Worm (Caenorhabditis elegans): ENCODE measurements around the gene mnk-1.
"Not testable (repeated sequence)": the region's sequence is repeated elsewhere in the genome, so short reads cannot be mapped to it uniquely, and the experiment has no call there.

The mnk-1 gene

DNA sequence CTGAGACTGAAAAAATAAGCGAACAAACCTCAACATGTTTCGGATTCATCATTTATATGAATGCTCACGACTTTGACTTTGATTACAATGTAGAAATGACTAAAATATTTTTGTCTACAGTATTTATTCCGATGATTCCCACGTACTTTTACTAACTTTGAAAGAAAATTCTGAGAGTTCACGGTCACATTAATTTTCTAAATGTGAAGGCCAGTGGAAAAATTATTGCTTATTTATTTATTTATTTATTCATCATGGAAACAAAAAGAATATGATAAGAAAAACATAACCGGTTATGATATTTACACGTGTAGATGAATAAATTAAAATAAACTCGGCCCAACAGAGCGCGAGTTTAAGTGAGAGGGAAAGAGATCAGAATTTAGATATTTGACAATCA, 61.8 kb downstream of the mnk-1 start, which contains the start of gene ZK666.8:
ZK666.8 (minus strand) TSS at position 101 of the 400 bp plus-strand sequence.
- not testable (repeated sequence) for TF ChIP-seq unc-86 (tag; optimal IDR thresholded peaks at IDR 0.05); grh-1 (GFP tag; IDR thresholded peaks at IDR 0.05); zag-1 (tag; optimal IDR thresholded peaks at IDR 0.05)
